Worm (Caenorhabditis elegans) whole organism, late embryonic: ENCODE data around the gene K08E5.5.

Experiments
- T23F11.4 ChIP-seq: fragments of 200-800 bp; sonication (Bioruptor generic); optimal IDR thresholded peaks from 2 replicates; lab custom pipeline; 2018; ENCODE audit warnings: mild to moderate bottlenecking, missing genetic modification characterization, missing compliant biosample characterization
- ama-1 ChIP-seq: fragments of 150-350 bp; optimal IDR thresholded peaks from 2 replicates; lab custom pipeline; 2014
- ceh-48 ChIP-seq: sonication (generic microtip); optimal IDR thresholded peaks from 2 replicates; lab custom pipeline; 2016; ENCODE audit warnings: missing genetic modification characterization, inconsistent platforms, missing compliant biosample characterization
- ets-4 ChIP-seq: sonication (generic microtip); optimal IDR thresholded peaks from 2 replicates; lab custom pipeline; 2016; ENCODE audit warnings: missing genetic modification characterization, missing compliant biosample characterization
- lim-6 ChIP-seq: sonication (generic microtip); optimal IDR thresholded peaks from 2 replicates; lab custom pipeline; 2016; ENCODE audit warnings: missing genetic modification characterization, missing compliant biosample characterization
- nfya-1 ChIP-seq: sonication (generic microtip); optimal IDR thresholded peaks from 2 replicates; lab custom pipeline; 2017; ENCODE audit warnings: missing genetic modification characterization, mild to moderate bottlenecking, missing compliant biosample characterization, antibody characterized with exemption, moderate library complexity
- nhr-11 ChIP-seq: fragments of 150-350 bp; optimal IDR thresholded peaks from 2 replicates; lab custom pipeline; 2014; ENCODE audit warnings: missing biosample characterization, missing genetic modification characterization
- syd-9 ChIP-seq: sonication (generic microtip); optimal IDR thresholded peaks from 2 replicates; lab custom pipeline; 2016; ENCODE audit warnings: mild to moderate bottlenecking, missing genetic modification characterization, moderate library complexity, missing compliant biosample characterization
- tbx-2 ChIP-seq: sonication (generic microtip); optimal IDR thresholded peaks from 2 replicates; lab custom pipeline; 2016; ENCODE audit warnings: missing genetic modification characterization, missing compliant biosample characterization
- unc-86 ChIP-seq: sonication (generic microtip); optimal IDR thresholded peaks from 2 replicates; lab custom pipeline; 2016; ENCODE audit warnings: missing genetic modification characterization, missing compliant biosample characterization
- zip-5 ChIP-seq: sonication (generic microtip); optimal IDR thresholded peaks from 2 replicates; lab custom pipeline; 2016; ENCODE audit warnings: missing genetic modification characterization, missing compliant biosample characterization

DNA sequence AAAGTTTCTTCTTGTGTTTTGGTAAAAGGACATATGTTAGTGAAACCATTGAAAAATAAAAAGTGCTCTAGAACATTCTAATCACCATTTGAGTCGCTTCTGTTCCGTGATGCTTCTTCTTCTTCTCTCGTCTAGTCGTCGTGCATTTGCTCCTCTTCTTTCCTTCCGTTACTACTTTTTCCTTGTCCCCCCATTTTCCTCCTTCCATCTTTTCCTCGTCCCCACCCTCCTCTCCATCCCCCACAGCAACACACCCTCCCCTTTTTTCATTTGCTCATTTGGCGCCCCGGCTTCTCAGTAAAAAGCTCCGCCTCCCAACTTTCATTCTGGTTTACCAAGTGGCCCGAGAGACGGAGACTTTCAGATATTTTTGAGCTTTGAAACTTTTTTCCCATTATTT, 8.6 kb downstream of the K08E5.5 start:
- TF ChIP-seq lim-6 (tag; lab: Kevin White, UChicago) (no peak), unc-86 (tag; lab: Kevin White, UChicago) (no peak), ceh-48 (no peak), tbx-2 (tag; lab: Kevin White, UChicago) (no peak), ets-4 (tag; lab: Kevin White, UChicago) (no peak), nhr-11 (tag; lab: Kevin White, UChicago) (no peak), zip-5 (tag; lab: Kevin White, UChicago) (no peak), syd-9 (no peak), T23F11.4 (GFP tag; lab: Kevin White, UChicago) (no peak), nfya-1 (no peak), ama-1 (lab: Kevin White, UChicago) (no peak)
